Worm (Caenorhabditis elegans) whole organism, L3 larva: ENCODE measurements around the gene C26H9A.3.

Experiments
- ama-1 ChIP-seq: fragments of 150-350 bp; optimal IDR thresholded peaks from 2 replicates; lab custom pipeline; 2018
- ceh-28 ChIP-seq: fragments of 150-350 bp; optimal IDR thresholded peaks from 2 replicates; lab custom pipeline; 2014; ENCODE audit warnings: missing biosample characterization, missing genetic modification reagents, missing genetic modification characterization
- fkh-10 ChIP-seq: sonication (generic microtip); optimal IDR thresholded peaks from 2 replicates; lab custom pipeline; 2017; ENCODE audit warnings: missing biosample characterization, missing genetic modification reagents, missing genetic modification characterization
- fos-1 ChIP-seq: fragments of 150-350 bp; optimal IDR thresholded peaks from 2 replicates; lab custom pipeline; 2014; ENCODE audit warnings: missing biosample characterization, missing genetic modification characterization
- lin-15B ChIP-seq: fragments of 150-350 bp; optimal IDR thresholded peaks from 2 replicates; lab custom pipeline; 2014; ENCODE audit warnings: missing biosample characterization, missing genetic modification characterization
- lin-39 ChIP-seq: fragments of 150-350 bp; optimal IDR thresholded peaks from 2 replicates; lab custom pipeline; 2018; ENCODE audit warnings: missing biosample characterization, missing genetic modification reagents, missing genetic modification characterization
- nhr-77 ChIP-seq: fragments of 150-350 bp; optimal IDR thresholded peaks from 2 replicates; lab custom pipeline; 2014; ENCODE audit warnings: missing biosample characterization, missing genetic modification characterization
- pqm-1 ChIP-seq: fragments of 150-350 bp; optimal IDR thresholded peaks from 2 replicates; lab custom pipeline; 2017; ENCODE audit warnings: missing biosample characterization, missing genetic modification characterization, inconsistent platforms
- unc-62 ChIP-seq: fragments of 150-350 bp; sonication (generic microtip); optimal IDR thresholded peaks from 4 replicates; lab custom pipeline; 2014; ENCODE audit warnings: missing biosample characterization, missing genetic modification reagents, missing genetic modification characterization
- ztf-11 ChIP-seq: fragments of 150-350 bp; optimal IDR thresholded peaks from 2 replicates; lab custom pipeline; 2014; ENCODE audit warnings: missing biosample characterization, missing genetic modification characterization

ce11 chrIV:12688370-12688769 is 49.2 kb upstream of the C26H9A.3 start, which contains the start of gene T23B5.3:
- TF ChIP-seq pqm-1 (tag; lab: Kevin White, UChicago) (no peak), fos-1 (tag; lab: Kevin White, UChicago) (no peak), lin-15B (tag; lab: Kevin White, UChicago) (no peak), unc-62 (GFP tag; lab: Kevin White, UChicago) (no peak), ceh-28 (tag; lab: Kevin White, UChicago) (no peak), fkh-10 (GFP tag; lab: Kevin White, UChicago) (no peak), ztf-11 (tag; lab: Kevin White, UChicago) (no peak), ama-1 (lab: Kevin White, UChicago) (no peak), nhr-77 (no peak), lin-39 (tag; lab: Kevin White, UChicago) (no peak)
